Fruit fly (Drosophila melanogaster) whole organism, prepupa: ENCODE measurements around the gene CG6791.

Source experiments
- Blimp-1 ChIP-seq: fragments of 200-800 bp; sonication (Bioruptor generic); optimal IDR thresholded peaks from 3 replicates; lab custom pipeline; 2017; ENCODE audit warnings: missing biosample characterization, missing genetic modification characterization, mild to moderate bottlenecking, moderate library complexity, missing genetic modification reagents
- CG10631 ChIP-seq: fragments of 200-800 bp; sonication (Bioruptor generic); optimal IDR thresholded peaks from 2 replicates; lab custom pipeline; 2016; ENCODE audit warnings: missing biosample characterization, missing genetic modification characterization
- CG10669 ChIP-seq: fragments of 200-800 bp; sonication (Bioruptor generic); optimal IDR thresholded peaks from 3 replicates; lab custom pipeline; 2018; ENCODE audit warnings: missing biosample characterization, mild to moderate bottlenecking, missing genetic modification characterization, moderate library complexity
- CG11294 ChIP-seq: fragments of 200-800 bp; sonication (Bioruptor generic); IDR thresholded peaks from 2 replicates; pipeline ENCODE4 v1.3.6; 2022; ENCODE audit warnings: missing biosample characterization, missing genetic modification characterization
- CG11762 ChIP-seq: fragments of 200-800 bp; sonication (Bioruptor generic); optimal IDR thresholded peaks from 3 replicates; lab custom pipeline; 2016; ENCODE audit warnings: missing biosample characterization, missing genetic modification characterization; ENCODE audit not compliant: insufficient read depth
- CG11902 ChIP-seq: fragments of 200-800 bp; sonication (Bioruptor generic); optimal IDR thresholded peaks from 3 replicates; lab custom pipeline; 2016; ENCODE audit warnings: missing biosample characterization, missing genetic modification characterization
- CG15336 ChIP-seq: fragments of 200-800 bp; sonication (Bioruptor generic); IDR thresholded peaks from 2 replicates; pipeline ENCODE4 v1.3.6; 2022; ENCODE audit warnings: missing biosample characterization, missing genetic modification characterization
- CG1621 ChIP-seq: fragments of 200-800 bp; sonication (Bioruptor generic); optimal IDR thresholded peaks from 3 replicates; lab custom pipeline; 2018; ENCODE audit warnings: missing biosample characterization, mild to moderate bottlenecking, missing genetic modification characterization
- CG16779 ChIP-seq: fragments of 200-800 bp; sonication (Bioruptor generic); optimal IDR thresholded peaks from 3 replicates; lab custom pipeline; 2017; ENCODE audit warnings: missing biosample characterization, mild to moderate bottlenecking, missing genetic modification characterization
- CG3032 ChIP-seq: fragments of 200-800 bp; optimal IDR thresholded peaks from 2 replicates; lab custom pipeline; 2019; ENCODE audit warnings: missing biosample characterization, mild to moderate bottlenecking, missing genetic modification characterization, moderate library complexity
- CG31627 ChIP-seq: fragments of 200-800 bp; sonication (Bioruptor generic); optimal IDR thresholded peaks from 3 replicates; lab custom pipeline; 2016; ENCODE audit warnings: missing biosample characterization, missing genetic modification characterization
- CG32006 ChIP-seq: fragments of 200-800 bp; sonication (Bioruptor generic); optimal IDR thresholded peaks from 3 replicates; lab custom pipeline; 2017; ENCODE audit warnings: missing biosample characterization, mild to moderate bottlenecking, missing genetic modification characterization
- CG34406 ChIP-seq: fragments of 200-800 bp; sonication (Bioruptor generic); optimal IDR thresholded peaks from 3 replicates; lab custom pipeline; 2016; ENCODE audit warnings: missing biosample characterization, missing genetic modification characterization
- CG3919 ChIP-seq: fragments of 200-800 bp; sonication (Bioruptor generic); optimal IDR thresholded peaks from 3 replicates; lab custom pipeline; 2016; ENCODE audit warnings: missing biosample characterization, missing genetic modification characterization
- CG4318 ChIP-seq: fragments of 200-800 bp; sonication (Bioruptor generic); optimal IDR thresholded peaks from 3 replicates; lab custom pipeline; 2017; ENCODE audit warnings: missing biosample characterization, mild to moderate bottlenecking, missing genetic modification characterization
- CG6163 ChIP-seq: fragments of 200-800 bp; sonication (Bioruptor generic); IDR thresholded peaks from 3 replicates; pipeline ENCODE4 v1.3.6; 2022; ENCODE audit warnings: missing biosample characterization, missing genetic modification characterization
- CG6276 ChIP-seq: fragments of 200-800 bp; sonication (Bioruptor generic); optimal IDR thresholded peaks from 2 replicates; lab custom pipeline; 2017; ENCODE audit warnings: missing biosample characterization, mild to moderate bottlenecking, missing genetic modification characterization
- CG6792 ChIP-seq: fragments of 200-800 bp; sonication (Bioruptor generic); optimal IDR thresholded peaks from 3 replicates; lab custom pipeline; 2016; ENCODE audit warnings: missing biosample characterization, missing genetic modification characterization
- CG6808 ChIP-seq: fragments of 200-800 bp; sonication (Bioruptor generic); optimal IDR thresholded peaks from 3 replicates; lab custom pipeline; 2017; ENCODE audit warnings: missing biosample characterization, missing genetic modification characterization, mild to moderate bottlenecking, moderate library complexity, missing genetic modification reagents
- CG6854 ChIP-seq: fragments of 200-800 bp; sonication (Bioruptor generic); optimal IDR thresholded peaks from 2 replicates; lab custom pipeline; 2017; ENCODE audit warnings: missing biosample characterization, mild to moderate bottlenecking, missing genetic modification characterization
- CG7368 ChIP-seq: fragments of 200-800 bp; sonication (Bioruptor generic); optimal IDR thresholded peaks from 3 replicates; lab custom pipeline; 2016; ENCODE audit warnings: missing biosample characterization, missing genetic modification characterization
- CG8119 ChIP-seq: fragments of 200-800 bp; sonication (Bioruptor generic); IDR thresholded peaks from 3 replicates; pipeline ENCODE4 v1.3.6; 2022; ENCODE audit warnings: missing biosample characterization, missing genetic modification characterization
- CG8632 ChIP-seq: fragments of 200-800 bp; sonication (Bioruptor generic); optimal IDR thresholded peaks from 3 replicates; lab custom pipeline; 2016; ENCODE audit warnings: missing biosample characterization, missing genetic modification characterization
- CG9139 ChIP-seq: fragments of 200-800 bp; sonication (Bioruptor generic); optimal IDR thresholded peaks from 3 replicates; lab custom pipeline; 2017; ENCODE audit warnings: missing biosample characterization, mild to moderate bottlenecking, missing genetic modification characterization
- Eip78C ChIP-seq: fragments of 200-800 bp; sonication (Bioruptor generic); peaks from one replicate; lab custom pipeline; 2016; ENCODE audit warnings: missing biosample characterization, missing genetic modification characterization
- Eip93F ChIP-seq: fragments of 200-800 bp; sonication (Bioruptor generic); optimal IDR thresholded peaks from 2 replicates; lab custom pipeline; 2016; ENCODE audit warnings: missing biosample characterization, mild to moderate bottlenecking, missing genetic modification characterization
- Ets21C ChIP-seq: fragments of 200-800 bp; sonication (Bioruptor generic); optimal IDR thresholded peaks from 3 replicates; lab custom pipeline; 2016; ENCODE audit warnings: missing biosample characterization, missing genetic modification characterization
- Ets96B ChIP-seq: fragments of 200-800 bp; optimal IDR thresholded peaks from 2 replicates; lab custom pipeline; 2019; ENCODE audit warnings: missing biosample characterization, mild to moderate bottlenecking, missing genetic modification characterization, moderate library complexity
- Gug ChIP-seq: fragments of 200-800 bp; sonication (Bioruptor generic); IDR thresholded peaks from 2 replicates; pipeline ENCODE4 v1.3.6; 2022; ENCODE audit warnings: missing biosample characterization, missing genetic modification characterization
- Hr38 ChIP-seq: sonication (Bioruptor generic); optimal IDR thresholded peaks from 2 replicates; lab custom pipeline; 2016; ENCODE audit warnings: missing biosample characterization, missing genetic modification characterization
- Hr39 ChIP-seq: fragments of 200-800 bp; sonication (Bioruptor generic); optimal IDR thresholded peaks from 2 replicates; lab custom pipeline; 2016; ENCODE audit warnings: missing biosample characterization, missing genetic modification characterization
- Met ChIP-seq: fragments of 200-800 bp; sonication (Bioruptor generic); optimal IDR thresholded peaks from 3 replicates; lab custom pipeline; 2016; ENCODE audit warnings: missing biosample characterization, missing genetic modification characterization
- Sox102F ChIP-seq: fragments of 200-800 bp; sonication (Bioruptor generic); optimal IDR thresholded peaks from 2 replicates; lab custom pipeline; 2016; ENCODE audit warnings: missing biosample characterization, mild to moderate bottlenecking, missing genetic modification characterization
- Sox14 ChIP-seq: fragments of 200-800 bp; sonication (Bioruptor generic); optimal IDR thresholded peaks from 3 replicates; lab custom pipeline; 2016; ENCODE audit warnings: missing biosample characterization, missing genetic modification characterization
- Sox15 ChIP-seq: fragments of 200-800 bp; sonication (Bioruptor generic); optimal IDR thresholded peaks from 3 replicates; lab custom pipeline; 2016; ENCODE audit warnings: missing biosample characterization, missing genetic modification characterization
- achi ChIP-seq: fragments of 200-800 bp; sonication (Bioruptor generic); optimal IDR thresholded peaks from 3 replicates; lab custom pipeline; 2016; ENCODE audit warnings: missing biosample characterization, missing genetic modification characterization
- acj6 ChIP-seq: fragments of 200-800 bp; sonication (Bioruptor generic); optimal IDR thresholded peaks from 3 replicates; lab custom pipeline; 2016; ENCODE audit warnings: missing biosample characterization, missing genetic modification characterization
- cyc ChIP-seq: fragments of 200-800 bp; sonication (Bioruptor generic); optimal IDR thresholded peaks from 3 replicates; lab custom pipeline; 2016; ENCODE audit warnings: missing biosample characterization, missing genetic modification characterization
- dsx ChIP-seq: fragments of 200-800 bp; optimal IDR thresholded peaks from 3 replicates; lab custom pipeline; 2019; ENCODE audit warnings: missing biosample characterization, mild to moderate bottlenecking, missing genetic modification characterization, moderate library complexity; ENCODE audit not compliant: poor library complexity, severe bottlenecking
- esn ChIP-seq: fragments of 200-800 bp; sonication (Bioruptor generic); optimal IDR thresholded peaks from 2 replicates; lab custom pipeline; 2016; ENCODE audit warnings: missing biosample characterization, mild to moderate bottlenecking, missing genetic modification characterization, moderate library complexity
- fd59A ChIP-seq: fragments of 200-800 bp; sonication (Bioruptor generic); optimal IDR thresholded peaks from 2 replicates; lab custom pipeline; 2017; ENCODE audit warnings: missing biosample characterization, mild to moderate bottlenecking, missing genetic modification characterization, missing genetic modification reagents
- fd85E ChIP-seq: fragments of 200-800 bp; sonication (Bioruptor generic); optimal IDR thresholded peaks from 3 replicates; lab custom pipeline; 2016; ENCODE audit warnings: missing biosample characterization, missing genetic modification characterization
- fkh ChIP-seq: fragments of 200-800 bp; sonication (Bioruptor generic); optimal IDR thresholded peaks from 3 replicates; lab custom pipeline; 2017; ENCODE audit warnings: missing biosample characterization, mild to moderate bottlenecking, missing genetic modification characterization, moderate library complexity
- net ChIP-seq: fragments of 200-800 bp; sonication (Bioruptor generic); optimal IDR thresholded peaks from 3 replicates; lab custom pipeline; 2016; ENCODE audit warnings: missing biosample characterization, missing genetic modification characterization
- pdm3 ChIP-seq: fragments of 200-800 bp; sonication (Bioruptor generic); optimal IDR thresholded peaks from 3 replicates; lab custom pipeline; 2016; ENCODE audit warnings: missing biosample characterization, missing genetic modification characterization
- salr ChIP-seq, 2 experiments: fragments of 200-800 bp; sonication (Bioruptor generic); optimal IDR thresholded peaks; 3 replicates each; lab custom pipeline; 2016 to 2018; ENCODE audit warnings: missing biosample characterization in 2 of 2, missing genetic modification characterization in 2 of 2, mild to moderate bottlenecking in 1 of 2
- spab ChIP-seq: fragments of 200-800 bp; sonication (Bioruptor generic); optimal IDR thresholded peaks from 2 replicates; lab custom pipeline; 2017; ENCODE audit warnings: missing biosample characterization, mild to moderate bottlenecking, missing genetic modification characterization, missing genetic modification reagents
- ss ChIP-seq, 2 experiments: fragments of 200-800 bp; sonication (Bioruptor generic); optimal IDR thresholded peaks; 2 replicates in 1 of 2; 3 replicates in 1 of 2; lab custom pipeline; 2017 to 2018; ENCODE audit warnings: mild to moderate bottlenecking in 2 of 2, missing biosample characterization in 2 of 2, missing genetic modification characterization in 2 of 2, moderate library complexity in 1 of 2
- topi ChIP-seq: fragments of 200-800 bp; sonication (Bioruptor generic); optimal IDR thresholded peaks from 3 replicates; lab custom pipeline; 2016; ENCODE audit warnings: missing biosample characterization, missing genetic modification characterization
- vri ChIP-seq: fragments of 200-800 bp; sonication (Bioruptor generic); optimal IDR thresholded peaks from 3 replicates; lab custom pipeline; 2016; ENCODE audit warnings: missing biosample characterization, mild to moderate bottlenecking, missing genetic modification characterization

Gene CG6791

DNA sequence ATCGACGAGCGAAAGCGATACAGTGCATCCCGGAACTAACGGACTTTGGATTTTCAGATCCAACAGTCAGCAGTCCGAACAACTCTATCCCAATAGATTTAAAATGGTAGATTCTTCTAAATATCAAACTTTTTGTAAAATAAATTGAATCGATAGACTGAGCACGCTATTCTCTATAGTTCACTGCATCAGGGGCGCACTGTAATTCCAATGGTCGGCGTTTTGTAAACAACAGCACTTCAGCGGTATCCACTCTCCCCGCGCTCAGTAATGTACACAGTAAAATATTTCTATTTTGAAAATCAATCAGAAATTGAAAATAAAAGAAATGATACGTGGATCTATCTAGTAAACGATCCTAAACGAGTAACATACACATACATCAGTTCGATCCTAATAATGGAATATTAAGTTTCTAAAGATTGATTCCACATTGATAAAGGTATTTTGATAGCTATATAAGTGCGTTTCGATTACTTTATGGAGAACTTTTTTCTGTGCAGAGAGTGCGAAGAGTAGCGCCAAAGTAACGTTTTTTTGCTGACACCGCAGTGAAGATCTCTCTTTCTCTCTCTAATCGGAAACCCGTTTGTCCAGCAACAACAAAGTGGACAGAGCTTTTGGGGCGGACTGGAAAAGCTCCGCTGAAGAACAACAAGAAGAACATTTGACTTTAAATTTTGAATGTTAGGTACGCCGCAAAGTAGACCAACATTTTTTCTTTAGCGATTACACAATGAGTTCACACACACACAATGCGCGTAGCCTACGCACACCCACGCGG, 27.4 kb downstream of the CG6791 start:
- peak; percentile 90 for TF ChIP-seq achi (GFP tag; lab: Kevin White, UChicago)
- TF ChIP-seq CG4318: peak; percentile 87
- peak; percentile 96 for TF ChIP-seq CG6808 (GFP tag; lab: Kevin White, UChicago)
- TF ChIP-seq salr (GFP tag; optimal IDR thresholded peaks at IDR 0.05; lab: Kevin White, UChicago): peak; percentile 80 to 88
- peak; percentile 100 for TF ChIP-seq vri (GFP tag; lab: Kevin White, UChicago)
- peak; percentile 94 for TF ChIP-seq CG10669 (GFP tag; lab: Kevin White, UChicago)
- peak; percentile 95 for TF ChIP-seq Sox14 (GFP tag; lab: Kevin White, UChicago)
- TF ChIP-seq Ets21C (GFP tag; lab: Kevin White, UChicago): peak; percentile 92
- TF ChIP-seq esn: peak; percentile 96
- TF ChIP-seq CG34406 (GFP tag; lab: Kevin White, UChicago): peak; percentile 92
- TF ChIP-seq pdm3 (GFP tag; lab: Kevin White, UChicago): peak; percentile 95
- peak; percentile 95 for TF ChIP-seq Hr39 (GFP tag; lab: Kevin White, UChicago)
- peak; percentile 87 for TF ChIP-seq CG15336 (GFP tag; lab: Robert Waterston, UW)
- TF ChIP-seq CG1621 (tag; lab: Kevin White, UChicago): peak; percentile 90
- peak; percentile 91 for TF ChIP-seq CG16779 (tag; lab: Kevin White, UChicago)
- peak; percentile 95 for TF ChIP-seq acj6 (GFP tag; lab: Kevin White, UChicago)
- peak; percentile 93 for TF ChIP-seq net (GFP tag; lab: Kevin White, UChicago)
- TF ChIP-seq Gug: peak; percentile 92
- TF ChIP-seq CG31627 (GFP tag; lab: Kevin White, UChicago): peak; percentile 96
- no peak for TF ChIP-seq Hr38 (GFP tag; lab: Kevin White, UChicago)
- peak; percentile 94 for TF ChIP-seq dsx
- peak; percentile 95 for TF ChIP-seq fd85E
- peak; percentile 95 for TF ChIP-seq CG7368 (GFP tag; lab: Kevin White, UChicago)
- TF ChIP-seq CG6163 (GFP tag; lab: Robert Waterston, UW): peak; percentile 98
- TF ChIP-seq topi (GFP tag; lab: Kevin White, UChicago): peak; percentile 96
- TF ChIP-seq CG9139 (GFP tag; lab: Kevin White, UChicago): peak; percentile 83
- TF ChIP-seq Sox102F (GFP tag; lab: Kevin White, UChicago): peak; percentile 96
- TF ChIP-seq CG11294 (GFP tag; lab: Robert Waterston, UW): peak; percentile 95
- TF ChIP-seq cyc (GFP tag; lab: Kevin White, UChicago): peak; percentile 98
- TF ChIP-seq spab (GFP tag; lab: Kevin White, UChicago): peak; percentile 92
- peak; percentile 96 for TF ChIP-seq Met (GFP tag; lab: Kevin White, UChicago)
- peak; percentile 87 for TF ChIP-seq CG8119 (GFP tag; lab: Robert Waterston, UW)
- peak; percentile 86 for TF ChIP-seq Eip93F (GFP tag; lab: Kevin White, UChicago)
- peak; percentile 95 for TF ChIP-seq fkh (GFP tag; lab: Kevin White, UChicago)
- TF ChIP-seq CG6276 (GFP tag; lab: Kevin White, UChicago): peak; percentile 90
- TF ChIP-seq Sox15 (GFP tag; lab: Kevin White, UChicago): peak; percentile 89
- TF ChIP-seq fd59A (GFP tag; lab: Kevin White, UChicago): peak; percentile 83
- TF ChIP-seq Ets96B (tag; lab: Kevin White, UChicago): peak; percentile 94
- TF ChIP-seq Blimp-1 (GFP tag; lab: Kevin White, UChicago): peak; percentile 96
- TF ChIP-seq Eip78C (GFP tag; lab: Kevin White, UChicago): peak; percentile 98
- TF ChIP-seq ss (GFP tag; optimal IDR thresholded peaks at IDR 0.05; lab: Kevin White, UChicago): peak; percentile 91 to 94
- peak; percentile 91 for TF ChIP-seq CG6854 (GFP tag; lab: Kevin White, UChicago)
- peak; percentile 93 for TF ChIP-seq CG6792 (GFP tag; lab: Kevin White, UChicago)
- TF ChIP-seq CG10631 (GFP tag; lab: Kevin White, UChicago): peak; percentile 89
- TF ChIP-seq CG8632 (GFP tag; lab: Kevin White, UChicago): peak; percentile 90
- TF ChIP-seq CG3032: peak; percentile 96
- peak; percentile 98 for TF ChIP-seq CG11762
- peak; percentile 97 for TF ChIP-seq CG3919 (GFP tag; lab: Kevin White, UChicago)
- peak; percentile 94 for TF ChIP-seq CG32006 (GFP tag; lab: Kevin White, UChicago)
- TF ChIP-seq CG11902 (GFP tag; lab: Kevin White, UChicago): peak; percentile 95
